Fruit fly (Drosophila melanogaster) whole organism, embryonic: ENCODE results near the gene Rbf.

Experiments
- Antp ChIP-seq: fragments of 200-800 bp; sonication (Bioruptor generic); optimal IDR thresholded peaks from 3 replicates; lab custom pipeline; 2016; ENCODE audit warnings: missing biosample characterization, missing genetic modification characterization
- Bdp1 ChIP-seq: fragments of 200-800 bp; sonication (Bioruptor generic); optimal IDR thresholded peaks from 3 replicates; lab custom pipeline; 2016; ENCODE audit warnings: missing biosample characterization, missing genetic modification characterization
- Bgb ChIP-seq: fragments of 200-800 bp; sonication (Bioruptor generic); IDR thresholded peaks from 2 replicates; pipeline ENCODE4 v1.3.6; 2022; ENCODE audit warnings: missing biosample characterization, missing genetic modification characterization; ENCODE audit not compliant: partially characterized antibody
- CG10147 ChIP-seq: fragments of 200-800 bp; sonication (Bioruptor generic); optimal IDR thresholded peaks from 2 replicates; lab custom pipeline; 2019; ENCODE audit warnings: missing biosample characterization, mild to moderate bottlenecking, missing genetic modification characterization, moderate library complexity
- CG10321 ChIP-seq: fragments of 200-800 bp; sonication (Bioruptor generic); IDR thresholded peaks from 2 replicates; pipeline ENCODE4 v1.3.6; 2022; ENCODE audit warnings: missing biosample characterization, missing genetic modification characterization
- CG10543 ChIP-seq: fragments of 200-800 bp; sonication (Bioruptor generic); optimal IDR thresholded peaks from 3 replicates; lab custom pipeline; 2017; ENCODE audit warnings: missing biosample characterization, mild to moderate bottlenecking, missing genetic modification characterization, moderate library complexity
- CG10654 ChIP-seq: fragments of 200-800 bp; sonication (Bioruptor generic); optimal IDR thresholded peaks from 2 replicates; lab custom pipeline; 2016; ENCODE audit warnings: missing biosample characterization, missing genetic modification characterization
- CG12071 ChIP-seq: fragments of 200-800 bp; sonication (Bioruptor generic); optimal IDR thresholded peaks from 3 replicates; lab custom pipeline; 2018; ENCODE audit warnings: missing biosample characterization, mild to moderate bottlenecking, missing genetic modification characterization
- CG12104 ChIP-seq: fragments of 200-800 bp; sonication (Bioruptor generic); optimal IDR thresholded peaks from 3 replicates; lab custom pipeline; 2016; ENCODE audit warnings: missing biosample characterization, missing genetic modification characterization
- CG12769 ChIP-seq: fragments of 200-800 bp; sonication (Bioruptor generic); optimal IDR thresholded peaks from 2 replicates; lab custom pipeline; 2019; ENCODE audit warnings: missing biosample characterization, mild to moderate bottlenecking, missing genetic modification characterization, moderate library complexity
- CG15601 ChIP-seq: fragments of 200-800 bp; sonication (Bioruptor generic); optimal IDR thresholded peaks from 3 replicates; lab custom pipeline; 2019; ENCODE audit warnings: missing biosample characterization, mild to moderate bottlenecking, missing genetic modification characterization, moderate library complexity
- CG1603 ChIP-seq: fragments of 200-800 bp; sonication (Bioruptor generic); optimal IDR thresholded peaks from 2 replicates; lab custom pipeline; 2019; ENCODE audit warnings: missing biosample characterization, mild to moderate bottlenecking, missing genetic modification characterization, moderate library complexity
- CG17385 ChIP-seq: fragments of 200-800 bp; sonication (Bioruptor generic); optimal IDR thresholded peaks from 3 replicates; lab custom pipeline; 2018; ENCODE audit warnings: missing biosample characterization, mild to moderate bottlenecking, missing genetic modification characterization
- CG18599 ChIP-seq: fragments of 200-800 bp; sonication (Bioruptor generic); optimal IDR thresholded peaks from 3 replicates; lab custom pipeline; 2017; ENCODE audit warnings: missing biosample characterization, missing genetic modification characterization, mild to moderate bottlenecking, moderate library complexity, missing genetic modification reagents
- CG2116 ChIP-seq: fragments of 200-800 bp; sonication (Bioruptor generic); optimal IDR thresholded peaks from 3 replicates; lab custom pipeline; 2018; ENCODE audit warnings: missing biosample characterization, mild to moderate bottlenecking, missing genetic modification characterization
- CG34422 ChIP-seq: fragments of 200-800 bp; sonication (Bioruptor generic); IDR thresholded peaks from 3 replicates; pipeline ENCODE4 v1.3.6; 2022; ENCODE audit warnings: missing biosample characterization, missing genetic modification characterization
- CG4617 ChIP-seq: fragments of 200-800 bp; sonication (Bioruptor generic); optimal IDR thresholded peaks from 3 replicates; lab custom pipeline; 2016; ENCODE audit warnings: missing biosample characterization, missing genetic modification characterization, borderline replicate concordance
- CG6175 ChIP-seq: fragments of 200-800 bp; sonication (Bioruptor generic); IDR thresholded peaks from 3 replicates; pipeline ENCODE4 v1.3.6; 2022; ENCODE audit warnings: missing biosample characterization, missing genetic modification characterization
- CG6765 ChIP-seq: fragments of 200-800 bp; sonication (Bioruptor generic); optimal IDR thresholded peaks from 3 replicates; lab custom pipeline; 2017; ENCODE audit warnings: missing biosample characterization, mild to moderate bottlenecking, missing genetic modification characterization
- CG7372 ChIP-seq: fragments of 200-800 bp; sonication (Bioruptor generic); IDR thresholded peaks from 2 replicates; pipeline ENCODE4 v1.3.6; 2022; ENCODE audit warnings: missing biosample characterization, missing genetic modification characterization
- CG9817 ChIP-seq: fragments of 200-800 bp; sonication (Bioruptor generic); optimal IDR thresholded peaks from 2 replicates; lab custom pipeline; 2018; ENCODE audit warnings: missing biosample characterization, mild to moderate bottlenecking, missing genetic modification characterization, moderate library complexity
- Camta ChIP-seq: fragments of 200-800 bp; sonication (Bioruptor generic); optimal IDR thresholded peaks from 2 replicates; lab custom pipeline; 2016; ENCODE audit warnings: missing biosample characterization, missing genetic modification characterization
- Dek ChIP-seq: fragments of 200-800 bp; sonication (Bioruptor generic); optimal IDR thresholded peaks from 3 replicates; lab custom pipeline; 2019; ENCODE audit warnings: missing biosample characterization, mild to moderate bottlenecking, missing genetic modification characterization, moderate library complexity
- Dref ChIP-seq: fragments of 200-800 bp; sonication (Bioruptor generic); IDR thresholded peaks from 2 replicates; pipeline ENCODE4 v1.3.6; 2022; ENCODE audit warnings: missing biosample characterization, missing genetic modification characterization
- HLH3B ChIP-seq: fragments of 200-800 bp; sonication (Bioruptor generic); IDR thresholded peaks from 2 replicates; pipeline ENCODE4 v1.3.6; 2022; ENCODE audit warnings: missing biosample characterization, missing genetic modification characterization
- HLH4C ChIP-seq: fragments of 200-800 bp; sonication (Bioruptor generic); IDR thresholded peaks from 3 replicates; pipeline ENCODE4 v1.3.6; 2022; ENCODE audit warnings: missing biosample characterization, missing genetic modification characterization; ENCODE audit not compliant: partially characterized antibody
- Mrtf ChIP-seq: fragments of 200-800 bp; sonication (Bioruptor generic); IDR thresholded peaks from 3 replicates; pipeline ENCODE4 v1.3.6; 2022; ENCODE audit warnings: missing biosample characterization, missing genetic modification characterization
- NK7.1 ChIP-seq: fragments of 200-800 bp; sonication (Bioruptor generic); optimal IDR thresholded peaks from 3 replicates; lab custom pipeline; 2016; ENCODE audit warnings: missing biosample characterization, missing genetic modification characterization
- Nf-YB ChIP-seq: fragments of 200-800 bp; sonication (Bioruptor generic); optimal IDR thresholded peaks from 3 replicates; lab custom pipeline; 2019; ENCODE audit warnings: missing biosample characterization, mild to moderate bottlenecking, missing genetic modification characterization, moderate library complexity
- Usf ChIP-seq: fragments of 200-800 bp; sonication (Bioruptor generic); optimal IDR thresholded peaks from 2 replicates; lab custom pipeline; 2017; ENCODE audit warnings: missing genotype, missing biosample characterization, missing genetic modification characterization
- Xrp1 ChIP-seq: fragments of 200-800 bp; sonication (Bioruptor generic); IDR thresholded peaks from 2 replicates; pipeline ENCODE4 v1.3.6; 2022; ENCODE audit warnings: missing biosample characterization, missing genetic modification characterization
- al ChIP-seq: fragments of 200-800 bp; sonication (Bioruptor generic); IDR thresholded peaks from 2 replicates; pipeline ENCODE4 v1.3.6; 2022; ENCODE audit warnings: missing biosample characterization, missing genetic modification characterization
- ara ChIP-seq: fragments of 200-800 bp; sonication (Bioruptor generic); IDR thresholded peaks from 2 replicates; pipeline ENCODE4 v1.3.6; 2022; ENCODE audit warnings: missing biosample characterization, missing genetic modification characterization
- ato ChIP-seq: fragments of 200-800 bp; sonication (Bioruptor generic); IDR thresholded peaks from 2 replicates; pipeline ENCODE4 v1.3.6; 2022; ENCODE audit warnings: missing biosample characterization, missing genetic modification characterization; ENCODE audit not compliant: partially characterized antibody
- bsh ChIP-seq, 2 experiments: fragments of 200-800 bp; sonication (Bioruptor generic); optimal IDR thresholded peaks; 2 replicates each; lab custom pipeline; 2017 to 2018; ENCODE audit warnings: mild to moderate bottlenecking in 2 of 2, missing biosample characterization in 2 of 2, missing genetic modification characterization in 2 of 2, moderate library complexity in 1 of 2
- cato ChIP-seq: fragments of 200-800 bp; sonication (Bioruptor generic); optimal IDR thresholded peaks from 2 replicates; lab custom pipeline; 2016; ENCODE audit warnings: missing biosample characterization, missing genetic modification characterization, borderline replicate concordance
- ci ChIP-seq: fragments of 200-800 bp; sonication (Bioruptor generic); IDR thresholded peaks from 3 replicates; pipeline ENCODE4 v1.3.6; 2022; ENCODE audit warnings: missing biosample characterization, missing genetic modification characterization
- crol ChIP-seq: fragments of 200-800 bp; sonication (Bioruptor generic); IDR thresholded peaks from 2 replicates; pipeline ENCODE4 v1.3.6; 2022; ENCODE audit warnings: missing biosample characterization, missing genetic modification characterization
- dimm ChIP-seq: fragments of 200-800 bp; sonication (Bioruptor generic); IDR thresholded peaks from 2 replicates; pipeline ENCODE4 v1.3.6; 2022; ENCODE audit warnings: missing biosample characterization, missing genetic modification characterization
- ewg ChIP-seq: fragments of 200-800 bp; sonication (Bioruptor generic); optimal IDR thresholded peaks from 3 replicates; lab custom pipeline; 2017; ENCODE audit warnings: mild to moderate bottlenecking, missing biosample characterization, missing genetic modification reagents, missing genetic modification characterization
- eyg ChIP-seq: fragments of 200-800 bp; sonication (Bioruptor generic); optimal IDR thresholded peaks from 3 replicates; lab custom pipeline; 2016; ENCODE audit warnings: missing biosample characterization, missing genetic modification characterization
- fd96Cb ChIP-seq: fragments of 200-800 bp; sonication (Bioruptor generic); optimal IDR thresholded peaks from 2 replicates; lab custom pipeline; 2018; ENCODE audit warnings: missing biosample characterization, mild to moderate bottlenecking, missing genetic modification characterization, moderate library complexity
- fru ChIP-seq: fragments of >200 bp; optimal IDR thresholded peaks from 2 replicates; lab custom pipeline; 2017
- pum ChIP-seq: fragments of 200-800 bp; sonication (Bioruptor generic); optimal IDR thresholded peaks from 2 replicates; lab custom pipeline; 2016; ENCODE audit warnings: missing biosample characterization, missing genetic modification characterization
- pzg ChIP-seq: fragments of 200-800 bp; sonication (Bioruptor generic); optimal IDR thresholded peaks from 3 replicates; lab custom pipeline; 2018; ENCODE audit warnings: missing biosample characterization, mild to moderate bottlenecking, missing genetic modification characterization, moderate library complexity
- repo ChIP-seq: fragments of 200-800 bp; sonication (Bioruptor generic); optimal IDR thresholded peaks from 2 replicates; lab custom pipeline; 2016; ENCODE audit warnings: missing biosample characterization, missing genetic modification characterization
- ro ChIP-seq: fragments of 200-800 bp; sonication (Bioruptor generic); IDR thresholded peaks from 2 replicates; pipeline ENCODE4 v1.3.6; 2022; ENCODE audit warnings: missing biosample characterization, missing genetic modification characterization
- toy ChIP-seq: fragments of 200-800 bp; sonication (Bioruptor generic); IDR thresholded peaks from 2 replicates; pipeline ENCODE4 v1.3.6; 2022; ENCODE audit warnings: missing biosample characterization, missing genetic modification characterization
- vvl ChIP-seq: fragments of 200-800 bp; sonication (Bioruptor generic); IDR thresholded peaks from 2 replicates; pipeline ENCODE4 v1.3.6; 2022; ENCODE audit warnings: missing biosample characterization, missing genetic modification characterization
- wor ChIP-seq: fragments of 200-800 bp; sonication (Bioruptor generic); IDR thresholded peaks from 2 replicates; pipeline ENCODE4 v1.3.6; 2022; ENCODE audit warnings: missing biosample characterization, missing genetic modification characterization

Rbf gene

DNA sequence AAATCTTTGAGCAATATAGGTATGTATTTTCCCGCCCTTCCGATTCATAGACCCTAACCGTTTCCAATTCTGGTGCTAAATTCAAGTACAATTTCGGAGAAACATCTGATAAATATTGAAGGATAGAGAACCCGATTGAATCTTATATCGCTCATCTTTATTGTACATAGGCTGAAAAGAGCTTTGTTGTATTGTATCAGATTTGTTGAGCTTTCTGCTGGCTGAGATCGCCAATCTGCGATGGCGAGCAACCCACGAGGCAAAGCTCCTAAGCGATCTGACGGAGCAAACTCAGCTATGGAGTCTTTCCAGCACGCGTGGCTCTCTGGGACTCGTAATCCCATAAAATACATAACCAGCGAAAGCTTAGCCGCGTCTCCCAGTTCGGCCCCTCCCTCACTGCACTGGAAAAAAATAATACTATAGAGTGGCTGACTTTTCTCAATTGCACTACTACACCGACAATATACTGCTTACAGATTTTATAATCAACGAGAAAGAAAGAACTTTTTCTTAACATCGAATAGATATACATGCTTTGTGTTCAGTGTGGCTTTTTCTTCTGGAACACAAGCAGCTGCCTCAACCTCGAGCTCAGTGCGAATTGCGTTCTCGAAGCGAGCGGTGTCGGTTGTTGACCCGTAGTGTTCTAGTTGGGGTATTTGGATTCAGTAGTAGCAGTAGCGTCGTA lies 45.5 kb downstream of the Rbf start (continued):
- TF ChIP-seq CG12071 (GFP tag; lab: Kevin White, UChicago) (peak; percentile 76), repo (GFP tag; lab: Kevin White, UChicago) (peak; percentile 73), ci (GFP tag; lab: Robert Waterston, UW) (peak; percentile 87), Antp (GFP tag; lab: Kevin White, UChicago) (peak; percentile 85), ara (GFP tag; lab: Robert Waterston, UW) (peak; percentile 76), CG10654 (GFP tag; lab: Kevin White, UChicago) (peak; percentile 68), CG6175 (GFP tag; lab: Robert Waterston, UW) (peak; percentile 89), dimm (peak; percentile 56; the same call in 1 of the 2 replicates), CG6765 (GFP tag; lab: Kevin White, UChicago) (peak; percentile 30), CG1603 (tag; lab: Kevin White, UChicago) (peak; percentile 75), Camta (GFP tag; lab: Kevin White, UChicago) (peak; percentile 65), NK7.1 (GFP tag; lab: Kevin White, UChicago) (peak; percentile 80), toy (GFP tag; lab: Robert Waterston, UW) (peak; percentile 83), Bgb (GFP tag; lab: Robert Waterston, UW) (no peak), HLH4C (GFP tag; lab: Robert Waterston, UW) (no peak), Usf (GFP tag; lab: Kevin White, UChicago) (peak; percentile 58), CG2116 (GFP tag; lab: Kevin White, UChicago) (peak; percentile 36), pum (GFP tag; lab: Kevin White, UChicago) (peak; percentile 69), Dref (GFP tag; lab: Robert Waterston, UW) (0 out of 2 replicates have a peak, but pooled peaks have one; percentile 33), crol (no peak), bsh (GFP tag; optimal IDR thresholded peaks at IDR 0.05; lab: Kevin White, UChicago) (peak; percentile 76 to 77), vvl (GFP tag; lab: Robert Waterston, UW) (peak; percentile 92), Xrp1 (GFP tag; lab: Robert Waterston, UW) (peak; percentile 75), Mrtf (peak; percentile 80), ewg (GFP tag; lab: Kevin White, UChicago) (peak; percentile 68), CG17385 (GFP tag; lab: Kevin White, UChicago) (peak; percentile 77), wor (GFP tag; lab: Robert Waterston, UW) (peak; percentile 32; the same call in 1 of the 2 replicates), CG12769 (tag; lab: Kevin White, UChicago) (peak; percentile 98), cato (GFP tag; lab: Kevin White, UChicago) (no peak), CG12104 (GFP tag; lab: Kevin White, UChicago) (peak; percentile 69), CG15601 (peak; percentile 43), ato (GFP tag; lab: Robert Waterston, UW) (no peak), CG10543 (GFP tag; lab: Kevin White, UChicago) (peak; percentile 83), CG34422 (peak; percentile 87), ro (GFP tag; lab: Robert Waterston, UW) (no peak), CG18599 (GFP tag; lab: Kevin White, UChicago) (peak; percentile 96), Nf-YB (GFP tag; lab: Kevin White, UChicago) (peak; percentile 59), al (peak; percentile 89), CG4617 (peak; percentile 30), CG10321 (GFP tag; lab: Robert Waterston, UW) (peak; percentile 65), Bdp1 (GFP tag; lab: Kevin White, UChicago) (peak; percentile 72), pzg (GFP tag; lab: Kevin White, UChicago) (peak; percentile 10), fd96Cb (tag; lab: Kevin White, UChicago) (peak; percentile 59), eyg (GFP tag; lab: Kevin White, UChicago) (peak; percentile 87), CG7372 (GFP tag; lab: Robert Waterston, UW) (peak; percentile 78), CG10147 (GFP tag; lab: Kevin White, UChicago) (peak; percentile 86), CG9817 (tag; lab: Kevin White, UChicago) (peak; percentile 81), Dek (tag; lab: Kevin White, UChicago) (peak; percentile 89), fru (lab: Kevin White, UChicago) (no peak), HLH3B (GFP tag; lab: Robert Waterston, UW) (peak; percentile 76)
